Worm (Caenorhabditis elegans) whole organism, L1 larva: ENCODE results near the gene strd-1.

Experiments used
- alr-1 ChIP-seq: fragments of 200-800 bp; sonication (Bioruptor generic); optimal IDR thresholded peaks from 2 replicates; lab custom pipeline; 2018; ENCODE audit warnings: borderline replicate concordance, mild to moderate bottlenecking, missing genetic modification characterization, missing compliant biosample characterization
- fkh-8 ChIP-seq: sonication (generic microtip); optimal IDR thresholded peaks from 2 replicates; lab custom pipeline; 2016; ENCODE audit warnings: mild to moderate bottlenecking, missing genetic modification characterization, missing compliant biosample characterization
- nhr-19 ChIP-seq: fragments of 200-800 bp; sonication (Bioruptor generic); conservative IDR thresholded peaks from 2 replicates; pipeline ENCODE4 v1.3.6; 2022; ENCODE audit warnings: missing genetic modification characterization, missing compliant biosample characterization

- TF ChIP-seq fkh-8 (tag; lab: Kevin White, UChicago): no peak
- TF ChIP-seq alr-1 (tag; lab: Kevin White, UChicago): no peak
- no peak for TF ChIP-seq nhr-19 (GFP tag; lab: Robert Waterston, UW)
Observed at ce11 chrIII:10930850-10931249, 16.4 kb upstream of the strd-1 start, which contains the start of gene M142.5.
